Fruit fly (Drosophila melanogaster) whole organism, adult: ENCODE results near the gene Pep.

Experiments
- CG11617 ChIP-seq: fragments of 200-800 bp; sonication (Bioruptor generic); optimal IDR thresholded peaks from 2 replicates; lab custom pipeline; 2017; ENCODE audit warnings: mild to moderate bottlenecking, missing biosample characterization, missing genetic modification reagents, missing genetic modification characterization
- CG14711 ChIP-seq: fragments of 200-800 bp; sonication (Bioruptor generic); optimal IDR thresholded peaks from 2 replicates; lab custom pipeline; 2018; ENCODE audit warnings: missing biosample characterization, mild to moderate bottlenecking, missing genetic modification characterization, moderate library complexity
- CG7045 ChIP-seq: fragments of 200-800 bp; sonication (Bioruptor generic); optimal IDR thresholded peaks from 2 replicates; lab custom pipeline; 2017; ENCODE audit warnings: missing biosample characterization, mild to moderate bottlenecking, missing genetic modification characterization
- CG7101 ChIP-seq: fragments of 200-800 bp; sonication (Bioruptor generic); optimal IDR thresholded peaks from 2 replicates; lab custom pipeline; 2018; ENCODE audit warnings: missing biosample characterization, mild to moderate bottlenecking, missing genetic modification characterization, moderate library complexity
- Clk ChIP-seq: fragments of 200-800 bp; sonication (Bioruptor generic); optimal IDR thresholded peaks from 2 replicates; lab custom pipeline; 2017; ENCODE audit warnings: missing biosample characterization, missing genetic modification characterization
- Crg-1 ChIP-seq: fragments of 200-800 bp; sonication (Bioruptor generic); optimal IDR thresholded peaks from 2 replicates; lab custom pipeline; 2016; ENCODE audit warnings: missing biosample characterization, missing genetic modification characterization
- Hr96 ChIP-seq: fragments of 200-800 bp; sonication (Bioruptor generic); optimal IDR thresholded peaks from 2 replicates; lab custom pipeline; 2016; ENCODE audit warnings: missing biosample characterization, missing genetic modification characterization
- cic ChIP-seq: fragments of 200-800 bp; sonication (Bioruptor generic); optimal IDR thresholded peaks from 2 replicates; lab custom pipeline; 2017; ENCODE audit warnings: missing biosample characterization, mild to moderate bottlenecking, missing genetic modification characterization, moderate library complexity
- cnc ChIP-seq, 2 experiments: fragments of >200 bp; optimal IDR thresholded peaks; 2 replicates each; lab custom pipeline; 2017
- ovo ChIP-seq: fragments of 200-800 bp; sonication (Bioruptor generic); optimal IDR thresholded peaks from 2 replicates; lab custom pipeline; 2016; ENCODE audit warnings: missing biosample characterization, missing genetic modification characterization
- pad ChIP-seq: fragments of 200-800 bp; sonication (Bioruptor generic); optimal IDR thresholded peaks from 3 replicates; lab custom pipeline; 2017; ENCODE audit warnings: missing biosample characterization, missing genetic modification characterization, mild to moderate bottlenecking, moderate library complexity, missing genetic modification reagents
- tj ChIP-seq: fragments of 200-800 bp; sonication (Bioruptor generic); optimal IDR thresholded peaks from 3 replicates; lab custom pipeline; 2017; ENCODE audit warnings: missing biosample characterization, mild to moderate bottlenecking, missing genetic modification characterization, moderate library complexity
- toe ChIP-seq: fragments of 200-800 bp; sonication (Bioruptor generic); optimal IDR thresholded peaks from 2 replicates; lab custom pipeline; 2016; ENCODE audit warnings: missing biosample characterization, missing genetic modification characterization

DNA sequence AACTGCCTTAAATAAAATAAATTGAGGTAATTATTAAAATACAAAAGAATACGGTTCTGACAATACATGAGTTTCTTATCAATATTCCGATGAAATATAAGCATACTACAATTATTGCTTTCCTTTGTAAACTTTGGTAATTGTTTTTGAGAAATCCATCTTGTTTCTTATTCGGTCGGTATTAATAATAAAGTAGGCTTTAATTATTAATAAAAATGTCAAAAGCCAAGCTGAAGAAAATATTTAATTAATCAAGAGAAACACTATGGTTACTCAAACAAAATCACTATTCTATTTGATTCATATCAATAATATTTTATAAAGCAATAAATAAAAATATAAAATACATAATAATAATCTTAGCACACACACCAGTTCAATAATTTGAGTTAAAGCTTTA, 1.8 kb upstream of the Pep start, which contains the start of gene CG43085:
- TF ChIP-seq ovo, result no peak
- TF ChIP-seq pad (GFP tag; lab: Kevin White, UChicago), result no peak
- TF ChIP-seq toe (GFP tag; lab: Kevin White, UChicago), result no peak
- TF ChIP-seq Crg-1 (GFP tag; lab: Kevin White, UChicago), result no peak
- TF ChIP-seq CG14711 (tag; lab: Kevin White, UChicago), result no peak
- TF ChIP-seq cic (GFP tag; lab: Kevin White, UChicago), result no peak
- TF ChIP-seq CG7045 (GFP tag; lab: Kevin White, UChicago), result no peak
- TF ChIP-seq Clk, result no peak
- TF ChIP-seq tj (GFP tag; lab: Kevin White, UChicago), result no peak
- no peak for TF ChIP-seq CG7101
- no peak for TF ChIP-seq CG11617 (GFP tag; lab: Kevin White, UChicago)
- TF ChIP-seq Hr96 (GFP tag; lab: Kevin White, UChicago), result no peak
- TF ChIP-seq cnc (optimal IDR thresholded peaks at IDR 0.05; lab: Kevin White, UChicago), result no peak
